Worm (Caenorhabditis elegans): ENCODE results near the gene Y71H2AM.3.

Y71H2AM.3 gene

ce11 chrIII:2804461-2804860 is 769 bp upstream of the Y71H2AM.3 start (continued):
- TF ChIP-seq T20F7.1 (GFP tag; optimal IDR thresholded peaks at IDR 0.05) (no peak), dmd-6 (GFP tag; IDR thresholded peaks at IDR 0.05) (0 out of 2 replicates have a peak, but pooled peaks have one; percentile 25), saeg-2 (GFP tag; IDR thresholded peaks at IDR 0.05) (no peak), lin-39 (tag; optimal IDR thresholded peaks at IDR 0.05) (no peak), mes-2 (tag; optimal IDR thresholded peaks at IDR 0.05; ENCODE audit: poor library complexity, severe bottlenecking) (peak; percentile 47)

ce11 chrIII:2811410-2811809 is 6.2 kb downstream of the Y71H2AM.3 start:
- TF ChIP-seq nhr-48 (tag; optimal IDR thresholded peaks at IDR 0.05) (peak; percentile 2), gei-8 (GFP tag; optimal IDR thresholded peaks at IDR 0.05) (peak; percentile 20), attf-4 (tag; optimal IDR thresholded peaks at IDR 0.05) (no peak), T20F7.1 (GFP tag; optimal IDR thresholded peaks at IDR 0.05) (peak; percentile 29), dve-1 (tag; optimal IDR thresholded peaks at IDR 0.05; ENCODE audit: insufficient read depth) (no peak), egl-43 (GFP tag; IDR thresholded peaks at IDR 0.05) (peak; percentile 40; the same call in 1 of the 2 replicates), ama-1 (optimal IDR thresholded peaks at IDR 0.05) (peak; percentile 76), daf-12 (tag; optimal IDR thresholded peaks at IDR 0.05) (no peak), ZK337.2 (GFP tag; IDR thresholded peaks at IDR 0.05) (no peak), snpc-1.2 (GFP tag; IDR thresholded peaks at IDR 0.05) (no peak), ceh-62 (tag; optimal IDR thresholded peaks at IDR 0.05) (no peak), lin-38 (GFP tag; IDR thresholded peaks at IDR 0.05) (peak; percentile 82), nhr-102 (tag; optimal IDR thresholded peaks at IDR 0.05) (peak; percentile 22), unc-130 (GFP tag; optimal IDR thresholded peaks at IDR 0.05) (peak; percentile 41), zfp-3 (GFP tag; conservative IDR thresholded peaks at IDR 0.05) (0 out of 2 replicates have a peak, but pooled peaks have one; percentile 19), sdz-12 (GFP tag; optimal IDR thresholded peaks at IDR 0.05) (peak; percentile 43), ctbp-1 (GFP tag; IDR thresholded peaks at IDR 0.05) (0 out of 2 replicates have a peak, but pooled peaks have one; percentile 42), nhr-25 (tag; optimal IDR thresholded peaks at IDR 0.05; ENCODE audit: borderline replicate concordance, insufficient read depth) (no peak), hif-1 (tag; optimal IDR thresholded peaks at IDR 0.05) (peak in 1 of 2 experiments; percentile 69), F49E8.2 (tag; optimal IDR thresholded peaks at IDR 0.05; ENCODE audit: borderline replicate concordance) (peak; percentile 47), zag-1 (tag; optimal IDR thresholded peaks at IDR 0.05) (no peak), pha-4 (GFP tag; IDR thresholded peaks at IDR 0.05) (peak; percentile 25; the same call in 1 of the 2 replicates), pha-4 (tag; optimal IDR thresholded peaks at IDR 0.05) (no peak), dmd-6 (GFP tag; IDR thresholded peaks at IDR 0.05) (no peak), spr-3 (GFP tag; optimal IDR thresholded peaks at IDR 0.05) (peak; percentile 40), lsy-2 (tag; optimal IDR thresholded peaks at IDR 0.05) (peak in 1 of 2 experiments; percentile 49), arid-1 (GFP tag; conservative IDR thresholded peaks at IDR 0.05) (0 out of 2 replicates have a peak, but pooled peaks have one; percentile 23), nhr-111 (GFP tag; optimal IDR thresholded peaks at IDR 0.05) (peak; percentile 60), nhr-42 (GFP tag; IDR thresholded peaks at IDR 0.05) (0 out of 2 replicates have a peak, but pooled peaks have one; percentile 31), daf-16 (GFP tag; optimal IDR thresholded peaks at IDR 0.05) (peak in 1 of 2 experiments; percentile 31), daf-16 (tag; optimal IDR thresholded peaks at IDR 0.05) (peak; percentile 23), duxl-1 (tag; optimal IDR thresholded peaks at IDR 0.05; ENCODE audit: poor library complexity) (peak; percentile 53), pqm-1 (tag; optimal IDR thresholded peaks at IDR 0.05) (no peak)

ce11 chrIII:2814919-2815554 is 9.8 kb downstream of the Y71H2AM.3 start, which contains the start of gene tufm-1:
Gene tufm-1 (minus strand): TSS chrIII:2814969.
- TF ChIP-seq lsy-2 (tag; optimal IDR thresholded peaks at IDR 0.05) (peak in 1 of 2 experiments; percentile 97), ceh-28 (tag; optimal IDR thresholded peaks at IDR 0.05) (peak; percentile 7), lin-13 (GFP tag; optimal IDR thresholded peaks at IDR 0.05) (peak; percentile 29), nhr-41 (GFP tag; IDR thresholded peaks at IDR 0.05) (no peak), hlh-11 (tag; optimal IDR thresholded peaks at IDR 0.05) (peak; percentile 21), lin-15B (tag; optimal IDR thresholded peaks at IDR 0.05) (no peak), lin-38 (GFP tag; IDR thresholded peaks at IDR 0.05) (peak; percentile 75), ztf-7 (tag; optimal IDR thresholded peaks at IDR 0.05) (no peak), dmd-8 (GFP tag; IDR thresholded peaks at IDR 0.05) (no peak), nhr-6 (tag; optimal IDR thresholded peaks at IDR 0.05) (no peak), rbr-2 (tag; optimal IDR thresholded peaks at IDR 0.05) (peak; percentile 31), hlh-30 (tag; optimal IDR thresholded peaks at IDR 0.05; ENCODE audit: insufficient read depth) (peak; percentile 57), nhr-42 (GFP tag; IDR thresholded peaks at IDR 0.05) (no peak), dve-1 (tag; optimal IDR thresholded peaks at IDR 0.05; ENCODE audit: insufficient read depth) (peak; percentile 38), mes-2 (tag; optimal IDR thresholded peaks at IDR 0.05; ENCODE audit: poor library complexity, severe bottlenecking) (peak; percentile 63), lir-3 (tag; optimal IDR thresholded peaks at IDR 0.05) (no peak)

Data from whole organism, L4 larva.